Worm (Caenorhabditis elegans) whole organism, L4/young adult: Measurements from ENCODE around the gene sulp-7.

ENCODE experiments used
- W03F9.2 ChIP-seq: fragments of 150-350 bp; optimal IDR thresholded peaks from 2 replicates; lab custom pipeline; 2014; ENCODE audit warnings: missing biosample characterization, missing genetic modification characterization
- dao-5 ChIP-seq: sonication (generic microtip); optimal IDR thresholded peaks from 2 replicates; lab custom pipeline; 2016; ENCODE audit warnings: missing genotype, missing genetic modification characterization, moderate library complexity, missing compliant biosample characterization
- him-1 ChIP-seq: sonication (generic microtip); optimal IDR thresholded peaks from 2 replicates; lab custom pipeline; 2016; ENCODE audit warnings: missing genotype, missing genetic modification reagents, missing genetic modification characterization, missing compliant biosample characterization

Gene sulp-7

ce11 chrX:11050335-11050734, 30.1 kb upstream of the sulp-7 start:
- no peak for TF ChIP-seq dao-5 (tag; lab: Kevin White, UChicago)
- no peak for TF ChIP-seq W03F9.2 (tag; lab: Kevin White, UChicago)
- no peak for TF ChIP-seq him-1 (tag; lab: Kevin White, UChicago)

- TF ChIP-seq W03F9.2 (tag; lab: Kevin White, UChicago): no peak
- no peak for TF ChIP-seq him-1 (tag; lab: Kevin White, UChicago)
- no peak for TF ChIP-seq dao-5 (tag; lab: Kevin White, UChicago)
Observed at ce11 chrX:11053615-11054014, 26.9 kb upstream of the sulp-7 start, which contains the start of gene C09F12.2. TSS of gene C09F12.2 (plus strand) at chrX:11053915.

ce11 chrX:11057028-11057427, 23.4 kb upstream of the sulp-7 start, which contains the start of gene lpr-3:
TSS of gene lpr-3 (plus strand) at chrX:11057401.
- TF ChIP-seq W03F9.2 (tag; lab: Kevin White, UChicago): no peak
- TF ChIP-seq dao-5 (tag; lab: Kevin White, UChicago): no peak
- no peak for TF ChIP-seq him-1 (tag; lab: Kevin White, UChicago)

ce11 chrX:11059744-11060143, 20.7 kb upstream of the sulp-7 start, which contains the start of gene lpr-6:
TSS of gene lpr-6 (plus strand) at chrX:11059994.
- no peak for TF ChIP-seq him-1 (tag; lab: Kevin White, UChicago)
- no peak for TF ChIP-seq W03F9.2 (tag; lab: Kevin White, UChicago)
- no peak for TF ChIP-seq dao-5 (tag; lab: Kevin White, UChicago)

ce11 chrX:11060940-11061339, 19.5 kb upstream of the sulp-7 start:
- TF ChIP-seq dao-5 (tag; lab: Kevin White, UChicago) (no peak), him-1 (tag; lab: Kevin White, UChicago) (no peak), W03F9.2 (tag; lab: Kevin White, UChicago) (no peak)

ce11 chrX:11061904-11062303, 18.6 kb upstream of the sulp-7 start, which contains the start of gene lpr-5:
TSS of gene lpr-5 (plus strand) at chrX:11062123.
- TF ChIP-seq him-1 (tag; lab: Kevin White, UChicago) (no peak), W03F9.2 (tag; lab: Kevin White, UChicago) (no peak), dao-5 (tag; lab: Kevin White, UChicago) (no peak)

- TF ChIP-seq W03F9.2 (tag; lab: Kevin White, UChicago): no peak
- no peak for TF ChIP-seq him-1 (tag; lab: Kevin White, UChicago)
- no peak for TF ChIP-seq dao-5 (tag; lab: Kevin White, UChicago)
Observed at ce11 chrX:11064799-11065198, 15.7 kb upstream of the sulp-7 start, which contains the start of gene lpr-4. TSS of gene lpr-4 (plus strand) at chrX:11065126.

ce11 chrX:11067256-11067655, 13.2 kb upstream of the sulp-7 start:
- no peak for TF ChIP-seq him-1 (tag; lab: Kevin White, UChicago)
- TF ChIP-seq W03F9.2 (tag; lab: Kevin White, UChicago): no peak
- no peak for TF ChIP-seq dao-5 (tag; lab: Kevin White, UChicago)

ce11 chrX:11068334-11068733, 12.1 kb upstream of the sulp-7 start, which contains the start of gene apt-9:
TSS of gene apt-9 (plus strand) at chrX:11068527.
- TF ChIP-seq him-1 (tag; lab: Kevin White, UChicago) (no peak), dao-5 (tag; lab: Kevin White, UChicago) (no peak), W03F9.2 (tag; lab: Kevin White, UChicago) (no peak)

- TF ChIP-seq dao-5 (tag; lab: Kevin White, UChicago) (no peak), him-1 (tag; lab: Kevin White, UChicago) (no peak), W03F9.2 (tag; lab: Kevin White, UChicago) (no peak)
Observed at ce11 chrX:11072701-11073100, 7.8 kb upstream of the sulp-7 start.

ce11 chrX:11073358-11073757, 7.1 kb upstream of the sulp-7 start, which contains the start of gene W04G3.5:
TSS of gene W04G3.5 (plus strand) at chrX:11073658.
- TF ChIP-seq him-1 (tag; lab: Kevin White, UChicago): no peak
- TF ChIP-seq W03F9.2 (tag; lab: Kevin White, UChicago): no peak
- TF ChIP-seq dao-5 (tag; lab: Kevin White, UChicago): no peak

ce11 chrX:11076491-11076890, 4.0 kb upstream of the sulp-7 start, which contains the start of gene W04G3.12:
TSS of gene W04G3.12 (minus strand) at chrX:11076801.
- TF ChIP-seq W03F9.2 (tag; lab: Kevin White, UChicago) (no peak), dao-5 (tag; lab: Kevin White, UChicago) (no peak), him-1 (tag; lab: Kevin White, UChicago) (no peak)

- TF ChIP-seq dao-5 (tag; lab: Kevin White, UChicago) (no peak), W03F9.2 (tag; lab: Kevin White, UChicago) (no peak), him-1 (tag; lab: Kevin White, UChicago) (no peak)
Observed at ce11 chrX:11078150-11078549, 2.3 kb upstream of the sulp-7 start, which contains the start of gene W04G3.10. TSS of gene W04G3.10 (minus strand) at chrX:11078250.

- TF ChIP-seq him-1 (tag; lab: Kevin White, UChicago): no peak
- TF ChIP-seq dao-5 (tag; lab: Kevin White, UChicago): no peak
- no peak for TF ChIP-seq W03F9.2 (tag; lab: Kevin White, UChicago)
Observed at ce11 chrX:11079667-11080066, 811 bp upstream of the sulp-7 start, which contains the start of gene W04G3.13. TSS of gene W04G3.13 (minus strand) at chrX:11079767.
